Fruit fly (Drosophila melanogaster) whole organism, embryonic: ENCODE measurements around the gene CG33258.

Source experiments
- Asciz ChIP-seq: fragments of 200-800 bp; sonication (Bioruptor generic); optimal IDR thresholded peaks from 2 replicates; lab custom pipeline; 2017; ENCODE audit warnings: missing biosample characterization, mild to moderate bottlenecking, missing genetic modification characterization, missing genetic modification reagents
- B-H2 ChIP-seq: fragments of 200-800 bp; sonication (Bioruptor generic); optimal IDR thresholded peaks from 2 replicates; lab custom pipeline; 2018; ENCODE audit warnings: missing biosample characterization, mild to moderate bottlenecking, missing genetic modification characterization
- BEAF-32 ChIP-seq: fragments of 200-800 bp; sonication (Bioruptor generic); optimal IDR thresholded peaks from 3 replicates; lab custom pipeline; 2017; ENCODE audit warnings: missing biosample characterization, missing genetic modification characterization, mild to moderate bottlenecking, moderate library complexity, missing genetic modification reagents
- CG11398 ChIP-seq: fragments of 200-800 bp; sonication (Bioruptor generic); optimal IDR thresholded peaks from 2 replicates; lab custom pipeline; 2016; ENCODE audit warnings: missing biosample characterization, missing genetic modification characterization
- CG11504 ChIP-seq: fragments of 200-800 bp; sonication (Bioruptor generic); optimal IDR thresholded peaks from 3 replicates; lab custom pipeline; 2019; ENCODE audit warnings: missing biosample characterization, mild to moderate bottlenecking, missing genetic modification characterization, moderate library complexity
- CG12391 ChIP-seq: fragments of 200-800 bp; sonication (Bioruptor generic); optimal IDR thresholded peaks from 3 replicates; lab custom pipeline; 2018; ENCODE audit warnings: missing biosample characterization, mild to moderate bottlenecking, missing genetic modification characterization, moderate library complexity
- CG16779 ChIP-seq: fragments of 200-800 bp; sonication (Bioruptor generic); IDR thresholded peaks from 2 replicates; pipeline ENCODE4 v1.3.6; 2022; ENCODE audit warnings: missing biosample characterization, missing genetic modification characterization
- CG17328 ChIP-seq: fragments of 200-800 bp; sonication (Bioruptor generic); IDR thresholded peaks from 2 replicates; pipeline ENCODE4 v1.3.6; 2022; ENCODE audit warnings: missing biosample characterization, missing genetic modification characterization
- CG17612 ChIP-seq: fragments of 200-800 bp; sonication (Bioruptor generic); IDR thresholded peaks from 2 replicates; pipeline ENCODE4 v1.3.6; 2022; ENCODE audit warnings: missing biosample characterization, missing genetic modification characterization
- CG2678 ChIP-seq: fragments of 200-800 bp; sonication (Bioruptor generic); optimal IDR thresholded peaks from 3 replicates; lab custom pipeline; 2019; ENCODE audit warnings: missing biosample characterization, mild to moderate bottlenecking, missing genetic modification characterization, moderate library complexity
- CG31224 ChIP-seq: fragments of 200-800 bp; sonication (Bioruptor generic); IDR thresholded peaks from 2 replicates; pipeline ENCODE4 v1.3.6; 2022; ENCODE audit warnings: missing biosample characterization, missing genetic modification characterization
- CG31388 ChIP-seq: fragments of 200-800 bp; sonication (Bioruptor generic); optimal IDR thresholded peaks from 2 replicates; lab custom pipeline; 2016; ENCODE audit warnings: missing biosample characterization, missing genetic modification characterization
- CG3838 ChIP-seq: fragments of 200-800 bp; sonication (Bioruptor generic); optimal IDR thresholded peaks from 3 replicates; lab custom pipeline; 2016; ENCODE audit warnings: missing biosample characterization, missing genetic modification characterization
- CG43689 ChIP-seq: fragments of 200-800 bp; sonication (Bioruptor generic); IDR thresholded peaks from 2 replicates; pipeline ENCODE4 v1.3.6; 2022; ENCODE audit warnings: missing biosample characterization, missing genetic modification characterization
- CG4404 ChIP-seq: fragments of 200-800 bp; sonication (Bioruptor generic); IDR thresholded peaks from 2 replicates; pipeline ENCODE4 v1.3.6; 2022; ENCODE audit warnings: missing biosample characterization, missing genetic modification characterization
- CG6654 ChIP-seq: fragments of 200-800 bp; sonication (Bioruptor generic); optimal IDR thresholded peaks from 2 replicates; lab custom pipeline; 2017; ENCODE audit warnings: missing biosample characterization, mild to moderate bottlenecking, missing genetic modification characterization
- CG7745 ChIP-seq: fragments of 200-800 bp; sonication (Bioruptor generic); optimal IDR thresholded peaks from 2 replicates; lab custom pipeline; 2018; ENCODE audit warnings: missing biosample characterization, mild to moderate bottlenecking, missing genetic modification characterization, moderate library complexity
- CG8359 ChIP-seq: fragments of 200-800 bp; sonication (Bioruptor generic); optimal IDR thresholded peaks from 2 replicates; lab custom pipeline; 2017; ENCODE audit warnings: missing biosample characterization, mild to moderate bottlenecking, missing genetic modification characterization, borderline replicate concordance
- CG9932 ChIP-seq: fragments of 200-800 bp; sonication (Bioruptor generic); IDR thresholded peaks from 2 replicates; pipeline ENCODE4 v1.3.6; 2022; ENCODE audit warnings: missing biosample characterization, missing genetic modification characterization
- E2f2 ChIP-seq: fragments of 200-800 bp; sonication (Bioruptor generic); IDR thresholded peaks from 2 replicates; pipeline ENCODE4 v1.3.6; 2022; ENCODE audit warnings: missing biosample characterization, missing genetic modification characterization
- Elba2 ChIP-seq: fragments of 200-800 bp; sonication (Bioruptor generic); optimal IDR thresholded peaks from 3 replicates; lab custom pipeline; 2016; ENCODE audit warnings: missing biosample characterization, missing genetic modification characterization
- HLH54F ChIP-seq: fragments of 200-800 bp; sonication (Bioruptor generic); optimal IDR thresholded peaks from 3 replicates; lab custom pipeline; 2016; ENCODE audit warnings: missing biosample characterization, missing genetic modification characterization
- Lhr ChIP-seq: fragments of 200-800 bp; sonication (Bioruptor generic); optimal IDR thresholded peaks from 3 replicates; lab custom pipeline; 2017; ENCODE audit warnings: mild to moderate bottlenecking, missing biosample characterization, missing genetic modification reagents, missing genetic modification characterization
- Scr ChIP-seq: fragments of 200-800 bp; sonication (Bioruptor generic); IDR thresholded peaks from 2 replicates; pipeline ENCODE4 v1.3.6; 2022; ENCODE audit warnings: missing biosample characterization, missing genetic modification characterization; ENCODE audit not compliant: partially characterized antibody
- Sry-δ ChIP-seq: fragments of 200-800 bp; sonication (Bioruptor generic); optimal IDR thresholded peaks from 2 replicates; lab custom pipeline; 2016; ENCODE audit warnings: missing biosample characterization, missing genetic modification characterization
- Stat92E ChIP-seq, 3 experiments: fragments of >200 bp in 2 of 3; fragments of 200-800 bp in 1 of 3; sonication (Bioruptor generic) in 1 of 3; optimal IDR thresholded peaks; 2 replicates each; lab custom pipeline; 2017 to 2019; ENCODE audit warnings: missing biosample characterization in 3 of 3, missing genetic modification characterization in 3 of 3, mild to moderate bottlenecking in 1 of 3, moderate library complexity in 1 of 3
- TFAM ChIP-seq: fragments of 200-800 bp; sonication (Bioruptor generic); optimal IDR thresholded peaks from 2 replicates; lab custom pipeline; 2017; ENCODE audit warnings: missing biosample characterization, missing genetic modification characterization, inconsistent platforms
- Tbp ChIP-seq: fragments of >200 bp; optimal IDR thresholded peaks from 2 replicates; lab custom pipeline; 2018; ENCODE audit warnings: missing biosample characterization, missing genetic modification characterization
- aop ChIP-seq: fragments of 200-800 bp; sonication (Bioruptor generic); IDR thresholded peaks from 2 replicates; pipeline ENCODE4 v1.3.6; 2022; ENCODE audit warnings: missing biosample characterization, missing genetic modification characterization
- ase ChIP-seq: fragments of 200-800 bp; sonication (Bioruptor generic); IDR thresholded peaks from 3 replicates; pipeline ENCODE4 v1.3.6; 2022; ENCODE audit warnings: missing biosample characterization, missing genetic modification characterization
- br ChIP-seq: fragments of >200 bp; optimal IDR thresholded peaks from 2 replicates; lab custom pipeline; 2017
- bsh ChIP-seq, 2 experiments: fragments of 200-800 bp; sonication (Bioruptor generic); optimal IDR thresholded peaks; 2 replicates each; lab custom pipeline; 2017 to 2018; ENCODE audit warnings: mild to moderate bottlenecking in 2 of 2, missing biosample characterization in 2 of 2, missing genetic modification characterization in 2 of 2, moderate library complexity in 1 of 2
- caup ChIP-seq: fragments of 200-800 bp; sonication (Bioruptor generic); optimal IDR thresholded peaks from 3 replicates; lab custom pipeline; 2017; ENCODE audit warnings: missing biosample characterization, mild to moderate bottlenecking, missing genetic modification characterization, moderate library complexity; ENCODE audit not compliant: severe bottlenecking
- fd3F ChIP-seq: fragments of 200-800 bp; sonication (Bioruptor generic); optimal IDR thresholded peaks from 2 replicates; lab custom pipeline; 2018; ENCODE audit warnings: missing biosample characterization, mild to moderate bottlenecking, missing genetic modification characterization, moderate library complexity
- fu2 ChIP-seq: fragments of 200-800 bp; sonication (Bioruptor generic); optimal IDR thresholded peaks from 2 replicates; lab custom pipeline; 2016; ENCODE audit warnings: missing biosample characterization, missing genetic modification characterization
- gcm ChIP-seq: fragments of 200-800 bp; sonication (Bioruptor generic); optimal IDR thresholded peaks from 2 replicates; lab custom pipeline; 2019; ENCODE audit warnings: missing biosample characterization, mild to moderate bottlenecking, missing genetic modification characterization, moderate library complexity
- jumu ChIP-seq: fragments of 200-800 bp; sonication (Bioruptor generic); optimal IDR thresholded peaks from 3 replicates; lab custom pipeline; 2016; ENCODE audit warnings: missing biosample characterization, missing genetic modification characterization
- klu ChIP-seq: fragments of 200-800 bp; sonication (Bioruptor generic); IDR thresholded peaks from 2 replicates; pipeline ENCODE4 v1.3.6; 2022; ENCODE audit warnings: missing biosample characterization, missing genetic modification characterization
- knrl ChIP-seq: fragments of 200-800 bp; sonication (Bioruptor generic); IDR thresholded peaks from 3 replicates; pipeline ENCODE4 v1.3.6; 2022; ENCODE audit warnings: missing biosample characterization, missing genetic modification characterization; ENCODE audit not compliant: partially characterized antibody
- lbe ChIP-seq: fragments of 200-800 bp; sonication (Bioruptor generic); optimal IDR thresholded peaks from 2 replicates; lab custom pipeline; 2016; ENCODE audit warnings: missing biosample characterization, mild to moderate bottlenecking, missing genetic modification characterization
- lilli ChIP-seq: fragments of 200-800 bp; sonication (Bioruptor generic); optimal IDR thresholded peaks from 3 replicates; lab custom pipeline; 2016; ENCODE audit warnings: missing biosample characterization, missing genetic modification characterization
- nom ChIP-seq: fragments of 200-800 bp; sonication (Bioruptor generic); optimal IDR thresholded peaks from 2 replicates; lab custom pipeline; 2017; ENCODE audit warnings: missing biosample characterization, missing genetic modification characterization, mild to moderate bottlenecking, moderate library complexity, missing genetic modification reagents
- oc ChIP-seq: fragments of 200-800 bp; sonication (Bioruptor generic); optimal IDR thresholded peaks from 2 replicates; lab custom pipeline; 2018; ENCODE audit warnings: missing biosample characterization, mild to moderate bottlenecking, missing genetic modification characterization, moderate library complexity
- odd ChIP-seq: fragments of 200-800 bp; sonication (Bioruptor generic); optimal IDR thresholded peaks from 2 replicates; lab custom pipeline; 2017; ENCODE audit warnings: missing biosample characterization, mild to moderate bottlenecking, missing genetic modification characterization
- peb ChIP-seq: fragments of 200-800 bp; sonication (Bioruptor generic); IDR thresholded peaks from 2 replicates; pipeline ENCODE4 v1.3.6; 2022; ENCODE audit warnings: missing biosample characterization, missing genetic modification characterization
- pzg ChIP-seq: fragments of 200-800 bp; sonication (Bioruptor generic); optimal IDR thresholded peaks from 3 replicates; lab custom pipeline; 2018; ENCODE audit warnings: missing biosample characterization, mild to moderate bottlenecking, missing genetic modification characterization, moderate library complexity
- row ChIP-seq: fragments of 200-800 bp; sonication (Bioruptor generic); IDR thresholded peaks from 3 replicates; pipeline ENCODE4 v1.3.6; 2022; ENCODE audit warnings: missing biosample characterization, missing genetic modification characterization
- salm ChIP-seq: fragments of 200-800 bp; sonication (Bioruptor generic); optimal IDR thresholded peaks from 2 replicates; lab custom pipeline; 2018; ENCODE audit warnings: missing biosample characterization, mild to moderate bottlenecking, missing genetic modification characterization

CG33258 gene

DNA sequence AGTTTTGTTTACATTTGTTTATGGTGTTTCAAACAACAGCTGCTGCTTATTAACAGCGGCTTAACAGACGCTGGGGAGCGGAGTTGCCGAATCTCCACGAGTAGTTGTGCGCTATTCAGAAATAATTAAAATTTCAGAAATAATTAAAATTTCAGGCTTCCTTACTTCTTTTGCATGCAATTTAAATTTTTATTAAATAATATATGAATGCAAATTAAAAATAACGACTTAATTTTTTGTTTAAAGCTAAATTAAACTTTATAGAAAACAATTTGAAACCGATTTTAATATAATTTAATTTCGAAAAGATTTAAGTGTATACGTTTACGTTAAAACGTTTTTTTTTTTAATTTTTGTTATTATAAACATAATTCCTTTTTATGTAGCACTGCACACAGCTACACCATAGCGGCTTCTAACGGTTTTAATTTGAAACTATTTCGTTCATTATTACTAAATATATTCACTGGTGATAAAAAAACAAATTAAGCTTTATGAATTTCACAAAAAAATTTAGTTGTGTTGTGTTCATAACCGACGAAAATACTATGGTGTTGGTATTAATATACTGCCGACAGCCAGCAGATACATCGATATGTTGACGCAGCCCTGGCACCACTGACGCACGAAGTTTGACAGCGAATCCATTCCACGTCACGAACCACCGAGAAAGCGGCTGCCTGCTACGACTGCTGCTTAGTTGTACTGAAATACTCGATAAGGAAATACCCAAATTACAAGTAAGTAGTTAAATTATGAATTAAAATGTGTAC is 46.8 kb downstream of the CG33258 start, which contains the start of gene SsRbeta (continued):
- no peak for TF ChIP-seq Stat92E (GFP tag; optimal IDR thresholded peaks at IDR 0.05; lab: Kevin White, UChicago)
- TF ChIP-seq Elba2 (GFP tag; lab: Kevin White, UChicago): no peak
- no peak for TF ChIP-seq gcm (GFP tag; lab: Kevin White, UChicago)
- TF ChIP-seq Lhr: peak; percentile 18
- peak; percentile 46; the same call in 1 of the 2 replicates for TF ChIP-seq CG16779 (GFP tag; lab: Robert Waterston, UW)
- TF ChIP-seq CG11504 (tag; lab: Kevin White, UChicago): peak; percentile 43
- no peak for TF ChIP-seq CG3838 (GFP tag; lab: Kevin White, UChicago)
- no peak for TF ChIP-seq salm (tag; lab: Kevin White, UChicago)
- no peak for TF ChIP-seq CG11398 (GFP tag; lab: Kevin White, UChicago)
- no peak for TF ChIP-seq CG31388
- TF ChIP-seq CG7745 (tag; lab: Kevin White, UChicago): no peak
- TF ChIP-seq oc (tag; lab: Kevin White, UChicago): no peak
- peak; percentile 29 for TF ChIP-seq B-H2 (GFP tag; lab: Kevin White, UChicago)
- TF ChIP-seq aop (GFP tag; lab: Robert Waterston, UW): 0 out of 2 replicates have a peak, but pooled peaks have one; percentile 4
- TF ChIP-seq lilli (GFP tag; lab: Kevin White, UChicago): no peak
- no peak; the same call in 1 of the 2 replicates for TF ChIP-seq CG4404 (GFP tag; lab: Robert Waterston, UW)
- 0 out of 2 replicates have a peak, but pooled peaks have one; percentile 48 for TF ChIP-seq CG31224 (GFP tag; lab: Robert Waterston, UW)
- peak; percentile 86 for TF ChIP-seq BEAF-32 (GFP tag; lab: Kevin White, UChicago)
- TF ChIP-seq CG2678 (tag; lab: Kevin White, UChicago): peak; percentile 31
- TF ChIP-seq peb: peak; percentile 19; the same call in 1 of the 2 replicates
- peak; percentile 43 for TF ChIP-seq Asciz (GFP tag; lab: Kevin White, UChicago)
- TF ChIP-seq CG12391 (tag; lab: Kevin White, UChicago): peak; percentile 32
- TF ChIP-seq CG6654 (GFP tag; lab: Kevin White, UChicago): no peak
- TF ChIP-seq br (lab: Kevin White, UChicago): no peak
- peak; percentile 60 for TF ChIP-seq Sry-δ (GFP tag; lab: Kevin White, UChicago)
- TF ChIP-seq lbe (GFP tag; lab: Kevin White, UChicago): no peak
- TF ChIP-seq CG17328 (GFP tag; lab: Robert Waterston, UW): peak; percentile 75
- TF ChIP-seq CG17612: peak; percentile 37; the same call in 1 of the 2 replicates
- TF ChIP-seq TFAM (GFP tag; lab: Kevin White, UChicago): no peak
- peak; percentile 74; the same call in 2 of the 3 replicates for TF ChIP-seq ase (GFP tag; lab: Robert Waterston, UW)
- peak; percentile 4 for TF ChIP-seq fd3F (GFP tag; lab: Kevin White, UChicago)
- no peak for TF ChIP-seq caup (GFP tag; lab: Kevin White, UChicago)
- TF ChIP-seq Tbp (GFP tag; lab: Kevin White, UChicago): peak; percentile 33
- TF ChIP-seq Scr (GFP tag; lab: Robert Waterston, UW): peak; percentile 72
- TF ChIP-seq CG9932 (GFP tag; lab: Robert Waterston, UW): peak; percentile 76
- TF ChIP-seq CG8359 (GFP tag; lab: Kevin White, UChicago): no peak
- no peak for TF ChIP-seq nom (GFP tag; lab: Kevin White, UChicago)
- TF ChIP-seq CG43689 (GFP tag; lab: Robert Waterston, UW): no peak
- no peak for TF ChIP-seq klu (GFP tag; lab: Robert Waterston, UW)
- no peak for TF ChIP-seq jumu (GFP tag; lab: Kevin White, UChicago)
- TF ChIP-seq knrl: peak; percentile 76
- no peak for TF ChIP-seq odd (GFP tag; lab: Kevin White, UChicago)
- TF ChIP-seq row (GFP tag; lab: Robert Waterston, UW): peak; percentile 74
- no peak for TF ChIP-seq HLH54F (GFP tag; lab: Kevin White, UChicago)
- no peak for TF ChIP-seq fu2 (GFP tag; lab: Kevin White, UChicago)
- peak; percentile 91 for TF ChIP-seq pzg
- peak in 1 of 2 experiments; percentile 46 for TF ChIP-seq bsh (GFP tag; optimal IDR thresholded peaks at IDR 0.05; lab: Kevin White, UChicago)
- TF ChIP-seq E2f2: peak; percentile 43; the same call in 1 of the 2 replicates
